Worm (Caenorhabditis elegans): ENCODE measurements around the gene F07C6.3.

ce11 chrIV:12825304-12825703, 36.3 kb downstream of the F07C6.3 start, which contains the start of gene M02B1.4:
- TF ChIP-seq snpc-4 (tag; optimal IDR thresholded peaks at IDR 0.05): no peak
- no peak for TF ChIP-seq nhr-12 (tag; optimal IDR thresholded peaks at IDR 0.05)
- TF ChIP-seq skn-1 (tag; optimal IDR thresholded peaks at IDR 0.05): no peak
- TF ChIP-seq nhr-28 (tag; optimal IDR thresholded peaks at IDR 0.05): no peak
